Fruit fly (Drosophila melanogaster): ENCODE results near the gene kipf.

DNA sequence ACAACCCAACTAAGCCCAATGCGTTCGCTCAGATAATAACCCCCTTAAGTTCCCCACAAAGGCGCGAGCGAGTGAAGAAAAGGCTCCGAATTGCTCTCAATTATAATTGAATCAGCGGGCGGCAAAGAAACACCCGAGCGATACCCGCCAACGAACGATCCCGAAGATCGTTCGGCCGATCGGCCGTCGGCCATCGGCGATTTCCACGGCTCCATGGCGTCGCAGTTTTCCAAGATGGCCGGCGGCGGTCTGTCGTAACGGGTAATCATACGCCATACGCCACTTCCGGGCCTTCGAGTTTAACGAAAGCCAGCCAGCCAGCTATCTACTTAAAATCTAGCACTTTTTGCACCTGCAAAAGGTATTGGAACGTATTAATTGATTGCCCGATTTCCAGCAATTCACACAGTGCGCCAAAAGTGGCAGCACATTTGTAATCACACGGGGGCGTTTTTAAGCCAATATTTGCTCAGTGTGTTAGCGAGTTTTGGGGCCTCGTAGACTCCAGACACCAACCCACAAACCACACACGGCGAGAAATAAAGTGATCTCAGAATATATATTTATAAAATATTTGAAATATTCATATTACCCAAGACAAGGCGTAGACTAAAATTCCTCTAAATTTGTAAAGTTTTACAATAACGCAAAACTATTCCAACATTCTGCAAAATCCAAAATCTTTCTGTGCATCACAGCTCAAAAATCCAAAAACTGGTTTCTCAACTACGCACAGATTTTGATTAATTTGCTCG lies 21.2 kb upstream of the kipf start:
- TF ChIP-seq psq (optimal IDR thresholded peaks at IDR 0.05) = no peak
- TF ChIP-seq EcR (GFP tag; optimal IDR thresholded peaks at IDR 0.05) = no peak
